Worm (Caenorhabditis elegans) whole organism, L4 larva: Measurements from ENCODE around the gene Y51A2B.9.

Experiments used
- F37D6.2 ChIP-seq: sonication (generic microtip); optimal IDR thresholded peaks from 2 replicates; lab custom pipeline; 2016; ENCODE audit warnings: mild to moderate bottlenecking, missing genetic modification characterization, missing compliant biosample characterization
- ama-1 ChIP-seq: fragments of 150-350 bp; optimal IDR thresholded peaks from 2 replicates; lab custom pipeline; 2014; ENCODE audit warnings: inconsistent platforms, mixed read lengths
- ceh-20 ChIP-seq: fragments of 200-800 bp; sonication (Bioruptor generic); IDR thresholded peaks from 2 replicates; pipeline ENCODE4 v1.3.6; 2022; ENCODE audit warnings: missing genetic modification reagents, missing genetic modification characterization, missing compliant biosample characterization
- ceh-82 ChIP-seq: sonication (generic microtip); optimal IDR thresholded peaks from 2 replicates; lab custom pipeline; 2017; ENCODE audit warnings: missing biosample characterization, missing genetic modification characterization
- lsy-2 ChIP-seq, 2 experiments: fragments of 150-350 bp in 1 of 2; sonication (generic microtip) in 1 of 2; optimal IDR thresholded peaks; 2 replicates each; lab custom pipeline; 2014 to 2017; ENCODE audit warnings: missing biosample characterization in 2 of 2, missing genetic modification characterization in 2 of 2
- mep-1 ChIP-seq: fragments of 150-350 bp; sonication (generic microtip); optimal IDR thresholded peaks from 3 replicates; lab custom pipeline; 2014; ENCODE audit warnings: missing biosample characterization, missing genetic modification characterization
- nhr-11 ChIP-seq: fragments of 150-350 bp; optimal IDR thresholded peaks from 2 replicates; lab custom pipeline; 2014; ENCODE audit warnings: missing biosample characterization, missing genetic modification characterization
- php-3 ChIP-seq: fragments of 200-800 bp; sonication (Bioruptor generic); IDR thresholded peaks from 2 replicates; pipeline ENCODE4 v1.3.6; 2022; ENCODE audit warnings: missing genetic modification reagents, missing genetic modification characterization, missing compliant biosample characterization
- snpc-1.2 ChIP-seq: fragments of 200-800 bp; sonication (Bioruptor generic); IDR thresholded peaks from 2 replicates; pipeline ENCODE4 v1.3.6; 2022; ENCODE audit warnings: missing genetic modification reagents, missing genetic modification characterization, missing compliant biosample characterization
- zag-1 ChIP-seq: fragments of 150-350 bp; optimal IDR thresholded peaks from 2 replicates; lab custom pipeline; 2014; ENCODE audit warnings: missing biosample characterization, missing genetic modification characterization

DNA sequence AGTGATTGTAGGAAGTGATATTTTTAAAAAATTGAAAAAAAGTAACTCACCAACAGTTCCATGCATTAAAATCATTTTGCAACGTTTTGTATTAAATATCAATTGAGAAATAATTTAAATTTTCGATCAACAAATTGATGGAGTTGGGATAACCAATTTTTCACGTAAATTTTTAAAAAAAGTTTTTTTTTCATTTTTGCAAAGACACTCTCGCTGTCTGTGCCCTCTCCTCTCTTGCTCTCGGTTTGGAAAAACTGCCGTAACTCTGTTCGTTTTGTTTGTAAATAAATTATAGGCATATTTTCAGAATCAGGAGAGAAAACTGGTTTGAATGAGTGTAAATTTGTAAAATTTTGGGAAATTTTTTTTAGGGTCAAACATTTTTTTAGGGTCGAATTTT is 2.3 kb upstream of the Y51A2B.9 start, which contains the start of gene Y51A2B.16:
- TF ChIP-seq nhr-11 (tag; lab: Kevin White, UChicago) = no peak
- no peak for TF ChIP-seq ceh-82 (tag; lab: Kevin White, UChicago)
- TF ChIP-seq zag-1 (tag; lab: Kevin White, UChicago) = no peak
- no peak for TF ChIP-seq ama-1 (lab: Kevin White, UChicago)
- no peak for TF ChIP-seq ceh-20 (GFP tag; lab: Robert Waterston, UW)
- TF ChIP-seq snpc-1.2 (GFP tag; lab: Robert Waterston, UW) = no peak
- no peak for TF ChIP-seq lsy-2 (tag; optimal IDR thresholded peaks at IDR 0.05; lab: Kevin White, UChicago)
- no peak for TF ChIP-seq mep-1 (tag; lab: Kevin White, UChicago)
- TF ChIP-seq php-3 (GFP tag; lab: Robert Waterston, UW) = no peak
- no peak for TF ChIP-seq F37D6.2 (tag; lab: Kevin White, UChicago)
